1 fruit fly cellular context compared by ENCODE assay signal in the genomic region with DNA sequence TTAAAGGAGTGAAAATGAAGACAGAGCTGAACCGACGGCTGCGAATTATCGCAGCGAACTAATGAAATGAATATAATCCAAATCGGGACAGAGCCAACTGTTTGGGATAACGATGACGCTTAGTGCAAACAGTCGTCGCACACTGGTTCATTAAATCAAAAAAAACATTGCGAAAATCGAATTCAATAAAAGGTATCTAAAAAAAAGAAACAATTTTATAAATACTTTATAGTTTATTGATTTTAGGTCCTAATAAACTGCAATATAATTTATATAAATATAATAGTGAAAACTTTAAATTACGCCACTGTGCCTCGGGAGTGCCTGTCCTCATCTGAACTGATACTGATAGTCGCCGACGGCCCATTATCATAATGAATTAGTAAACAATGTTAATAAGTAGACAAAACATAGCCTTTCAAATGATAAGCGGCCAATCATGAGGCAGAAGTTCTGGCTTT.
A peak's percentile ranks its signal among the peaks of the same experiment; 100 is the strongest.
TF ChIP-seq lines count a peak whose summit lies in the region.

CG31886 (minus strand) TSS at position 51 of the 461 bp plus-strand sequence.

TF ChIP-seq in whole organism, embryonic, 481 proteins besides CTCF, POLR2A, EP300 and RAD21 (continued from another document and continues in another):
- no peak for TF ChIP-seq CG1602 (GFP tag; optimal IDR thresholded peaks at IDR 0.05; lab: Kevin White, UChicago)
- TF ChIP-seq insv (GFP tag; optimal IDR thresholded peaks at IDR 0.05; lab: Kevin White, UChicago), result no peak
- no peak for TF ChIP-seq ken (GFP tag; IDR thresholded peaks at IDR 0.05; lab: Robert Waterston, UW)
- no peak for TF ChIP-seq bbx (GFP tag; IDR thresholded peaks at IDR 0.05; lab: Robert Waterston, UW; ENCODE audit: partially characterized antibody)
- peak; percentile 55; the same call in 1 of the 2 replicates for TF ChIP-seq Xrp1 (GFP tag; IDR thresholded peaks at IDR 0.05; lab: Robert Waterston, UW)
- no peak for TF ChIP-seq NC2α (GFP tag; optimal IDR thresholded peaks at IDR 0.05; lab: Kevin White, UChicago)
- TF ChIP-seq Deaf1 (tag; optimal IDR thresholded peaks at IDR 0.05; lab: Kevin White, UChicago), result no peak
- TF ChIP-seq Opbp (GFP tag; IDR thresholded peaks at IDR 0.05; lab: Robert Waterston, UW; ENCODE audit: partially characterized antibody), result no peak
- TF ChIP-seq CG4424 (GFP tag; optimal IDR thresholded peaks at IDR 0.05; lab: Kevin White, UChicago), result peak; percentile 27
- peak; percentile 34 for TF ChIP-seq exex (tag; optimal IDR thresholded peaks at IDR 0.05; lab: Kevin White, UChicago)
- TF ChIP-seq CG4404 (GFP tag; IDR thresholded peaks at IDR 0.05; lab: Robert Waterston, UW), result no peak; the same call in 1 of the 2 replicates
- TF ChIP-seq Fer2 (tag; optimal IDR thresholded peaks at IDR 0.05; lab: Kevin White, UChicago), result no peak
- TF ChIP-seq en (GFP tag; optimal IDR thresholded peaks at IDR 0.05; lab: Kevin White, UChicago), result no peak
- TF ChIP-seq Usf (GFP tag; optimal IDR thresholded peaks at IDR 0.05; lab: Kevin White, UChicago), result no peak
- no peak for TF ChIP-seq sc (optimal IDR thresholded peaks at IDR 0.05; lab: Kevin White, UChicago)
- TF ChIP-seq sc (GFP tag; optimal IDR thresholded peaks at IDR 0.05; lab: Kevin White, UChicago), result no peak
- TF ChIP-seq CG1832 (GFP tag; optimal IDR thresholded peaks at IDR 0.05; lab: Kevin White, UChicago), result no peak
- no peak for TF ChIP-seq CG17829 (tag; optimal IDR thresholded peaks at IDR 0.05; lab: Kevin White, UChicago)
- TF ChIP-seq CG12299 (tag; optimal IDR thresholded peaks at IDR 0.05; lab: Kevin White, UChicago), result no peak
- TF ChIP-seq CG10267 (tag; optimal IDR thresholded peaks at IDR 0.05; lab: Kevin White, UChicago), result peak; percentile 3
- TF ChIP-seq Rx (GFP tag; IDR thresholded peaks at IDR 0.05; lab: Robert Waterston, UW), result no peak
- peak; percentile 16 for TF ChIP-seq CG15696 (tag; optimal IDR thresholded peaks at IDR 0.05; lab: Kevin White, UChicago)
- no peak for TF ChIP-seq CG30431 (GFP tag; optimal IDR thresholded peaks at IDR 0.05; lab: Kevin White, UChicago)
- no peak for TF ChIP-seq gce (GFP tag; IDR thresholded peaks at IDR 0.05; lab: Robert Waterston, UW)
- TF ChIP-seq CG8765 (GFP tag; IDR thresholded peaks at IDR 0.05; lab: Robert Waterston, UW), result no peak
- TF ChIP-seq Dll (GFP tag; IDR thresholded peaks at IDR 0.05; lab: Robert Waterston, UW; ENCODE audit: partially characterized antibody), result no peak
- TF ChIP-seq z (GFP tag; IDR thresholded peaks at IDR 0.05; lab: Robert Waterston, UW), result no peak
- TF ChIP-seq CG4617 (GFP tag; optimal IDR thresholded peaks at IDR 0.05; lab: Kevin White, UChicago; ENCODE audit: borderline replicate concordance), result no peak
- no peak for TF ChIP-seq CG2712 (tag; optimal IDR thresholded peaks at IDR 0.05; lab: Kevin White, UChicago)
- TF ChIP-seq lab (GFP tag; optimal IDR thresholded peaks at IDR 0.05; lab: Kevin White, UChicago), result peak; percentile 55
- TF ChIP-seq oc (tag; optimal IDR thresholded peaks at IDR 0.05; lab: Kevin White, UChicago), result no peak
- TF ChIP-seq aop (GFP tag; IDR thresholded peaks at IDR 0.05; lab: Robert Waterston, UW), result no peak
- no peak for TF ChIP-seq Mrtf (GFP tag; IDR thresholded peaks at IDR 0.05; lab: Robert Waterston, UW)
- no peak for TF ChIP-seq CG13296 (GFP tag; optimal IDR thresholded peaks at IDR 0.05; lab: Kevin White, UChicago)
- no peak for TF ChIP-seq sens-2 (GFP tag; IDR thresholded peaks at IDR 0.05; lab: Robert Waterston, UW)
- no peak for TF ChIP-seq CG10543 (GFP tag; optimal IDR thresholded peaks at IDR 0.05; lab: Kevin White, UChicago)
- no peak for TF ChIP-seq rib (GFP tag; IDR thresholded peaks at IDR 0.05; lab: Robert Waterston, UW)
- no peak for TF ChIP-seq sima (GFP tag; optimal IDR thresholded peaks at IDR 0.05; lab: Kevin White, UChicago)
- 0 out of 2 replicates have a peak, but pooled peaks have one; percentile 52 for TF ChIP-seq stc (GFP tag; IDR thresholded peaks at IDR 0.05; lab: Robert Waterston, UW)
- no peak for TF ChIP-seq p53 (GFP tag; optimal IDR thresholded peaks at IDR 0.05; lab: Kevin White, UChicago)
- TF ChIP-seq Ada2b (GFP tag; IDR thresholded peaks at IDR 0.05; lab: Robert Waterston, UW), result no peak
- no peak for TF ChIP-seq CG8089 (GFP tag; optimal IDR thresholded peaks at IDR 0.05; lab: Kevin White, UChicago)
- TF ChIP-seq Dad (GFP tag; optimal IDR thresholded peaks at IDR 0.05; lab: Kevin White, UChicago), result no peak
- TF ChIP-seq CG34224 (GFP tag; IDR thresholded peaks at IDR 0.05; lab: Robert Waterston, UW; ENCODE audit: partially characterized antibody), result no peak
- TF ChIP-seq Dp (GFP tag; optimal IDR thresholded peaks at IDR 0.05; lab: Kevin White, UChicago), result no peak
- TF ChIP-seq bsh (GFP tag; optimal IDR thresholded peaks at IDR 0.05; lab: Kevin White, UChicago), result no peak
- TF ChIP-seq Ets97D (GFP tag; optimal IDR thresholded peaks at IDR 0.05; lab: Kevin White, UChicago), result no peak
- TF ChIP-seq C15 (GFP tag; IDR thresholded peaks at IDR 0.05; lab: Robert Waterston, UW), result no peak
- TF ChIP-seq CG11560 (tag; IDR thresholded peaks at IDR 0.05; lab: Robert Waterston, UW), result no peak
- no peak for TF ChIP-seq ems (GFP tag; optimal IDR thresholded peaks at IDR 0.05; lab: Kevin White, UChicago)
- TF ChIP-seq CG33557 (GFP tag; optimal IDR thresholded peaks at IDR 0.05; lab: Kevin White, UChicago), result no peak
- no peak; the same call in 1 of the 3 replicates for TF ChIP-seq row (GFP tag; IDR thresholded peaks at IDR 0.05; lab: Robert Waterston, UW)
- TF ChIP-seq Lpt (GFP tag; optimal IDR thresholded peaks at IDR 0.05; lab: Kevin White, UChicago), result no peak
- TF ChIP-seq repo (GFP tag; optimal IDR thresholded peaks at IDR 0.05; lab: Kevin White, UChicago), result no peak
- no peak for TF ChIP-seq MTF-1 (GFP tag; optimal IDR thresholded peaks at IDR 0.05; lab: Kevin White, UChicago; ENCODE audit: borderline replicate concordance)
- no peak for TF ChIP-seq Max (GFP tag; optimal IDR thresholded peaks at IDR 0.05; lab: Kevin White, UChicago)
- no peak for TF ChIP-seq CG13624 (GFP tag; optimal IDR thresholded peaks at IDR 0.05; lab: Kevin White, UChicago)
- no peak for TF ChIP-seq CG7786 (GFP tag; optimal IDR thresholded peaks at IDR 0.05; lab: Kevin White, UChicago)
- TF ChIP-seq luna (GFP tag; optimal IDR thresholded peaks at IDR 0.05; lab: Kevin White, UChicago), result no peak
- TF ChIP-seq scrt (GFP tag; optimal IDR thresholded peaks at IDR 0.05; lab: Kevin White, UChicago), result no peak
- no peak for TF ChIP-seq CG2199 (GFP tag; IDR thresholded peaks at IDR 0.05; lab: Robert Waterston, UW)
- TF ChIP-seq wor (GFP tag; IDR thresholded peaks at IDR 0.05; lab: Robert Waterston, UW), result no peak
- TF ChIP-seq CG32772 (GFP tag; IDR thresholded peaks at IDR 0.05; lab: Robert Waterston, UW), result no peak
- no peak for TF ChIP-seq CG6654 (GFP tag; optimal IDR thresholded peaks at IDR 0.05; lab: Kevin White, UChicago)
- no peak for TF ChIP-seq CG18619 (GFP tag; optimal IDR thresholded peaks at IDR 0.05; lab: Kevin White, UChicago)
- TF ChIP-seq eve (GFP tag; optimal IDR thresholded peaks at IDR 0.05; lab: Kevin White, UChicago), result no peak
- peak; percentile 3 for TF ChIP-seq ind (GFP tag; optimal IDR thresholded peaks at IDR 0.05; lab: Kevin White, UChicago)
- TF ChIP-seq vfl (GFP tag; optimal IDR thresholded peaks at IDR 0.05; lab: Kevin White, UChicago), result no peak
- TF ChIP-seq CG3163 (GFP tag; optimal IDR thresholded peaks at IDR 0.05; lab: Kevin White, UChicago), result no peak
- no peak for TF ChIP-seq Ets65A (GFP tag; lab: Kevin White, UChicago)
- TF ChIP-seq CG30403 (GFP tag; optimal IDR thresholded peaks at IDR 0.05; lab: Kevin White, UChicago), result peak; percentile 40
- no peak for TF ChIP-seq CG11456 (GFP tag; IDR thresholded peaks at IDR 0.05; lab: Robert Waterston, UW)
- no peak for TF ChIP-seq CG2202 (tag; optimal IDR thresholded peaks at IDR 0.05; lab: Kevin White, UChicago)
- TF ChIP-seq CG12155 (GFP tag; optimal IDR thresholded peaks at IDR 0.05; lab: Kevin White, UChicago), result no peak
- TF ChIP-seq CG16863 (GFP tag; optimal IDR thresholded peaks at IDR 0.05; lab: Kevin White, UChicago), result no peak
- no peak for TF ChIP-seq CG13287 (GFP tag; IDR thresholded peaks at IDR 0.05; lab: Robert Waterston, UW; ENCODE audit: partially characterized antibody)
- TF ChIP-seq dimm (GFP tag; IDR thresholded peaks at IDR 0.05; lab: Robert Waterston, UW), result no peak
- no peak for TF ChIP-seq Dip3 (GFP tag; optimal IDR thresholded peaks at IDR 0.05; lab: Kevin White, UChicago)
- TF ChIP-seq pfk (GFP tag; optimal IDR thresholded peaks at IDR 0.05; lab: Kevin White, UChicago), result no peak
- no peak for TF ChIP-seq CG6791 (GFP tag; IDR thresholded peaks at IDR 0.05; lab: Robert Waterston, UW; ENCODE audit: partially characterized antibody)
- TF ChIP-seq slbo (GFP tag; IDR thresholded peaks at IDR 0.05; lab: Robert Waterston, UW), result peak; percentile 64
- TF ChIP-seq lmd (GFP tag; IDR thresholded peaks at IDR 0.05; lab: Robert Waterston, UW), result peak; percentile 31; the same call in 1 of the 2 replicates
- TF ChIP-seq CG11093 (GFP tag; IDR thresholded peaks at IDR 0.05; lab: Robert Waterston, UW), result no peak
- TF ChIP-seq Hmr (GFP tag; optimal IDR thresholded peaks at IDR 0.05; lab: Kevin White, UChicago), result peak; percentile 13
- TF ChIP-seq CG7963 (GFP tag; IDR thresholded peaks at IDR 0.05; lab: Robert Waterston, UW; ENCODE audit: partially characterized antibody), result no peak
- no peak; the same call in 2 of the 3 replicates for TF ChIP-seq B-H1 (GFP tag; IDR thresholded peaks at IDR 0.05; lab: Robert Waterston, UW)
- TF ChIP-seq CG6813 (GFP tag; optimal IDR thresholded peaks at IDR 0.05; lab: Kevin White, UChicago), result no peak
- no peak for TF ChIP-seq CG14965 (GFP tag; optimal IDR thresholded peaks at IDR 0.05; lab: Kevin White, UChicago; ENCODE audit: borderline replicate concordance)
- TF ChIP-seq CG5953 (GFP tag; IDR thresholded peaks at IDR 0.05; lab: Robert Waterston, UW), result no peak
- no peak for TF ChIP-seq Awh (GFP tag; IDR thresholded peaks at IDR 0.05; lab: Robert Waterston, UW)
- TF ChIP-seq CG7357 (GFP tag; IDR thresholded peaks at IDR 0.05; lab: Robert Waterston, UW), result no peak
- no peak for TF ChIP-seq CG16815 (GFP tag; optimal IDR thresholded peaks at IDR 0.05; lab: Kevin White, UChicago)
- TF ChIP-seq tx (GFP tag; optimal IDR thresholded peaks at IDR 0.05; lab: Kevin White, UChicago), result no peak
- no peak for TF ChIP-seq Pdp1 (GFP tag; optimal IDR thresholded peaks at IDR 0.05; lab: Kevin White, UChicago)
- no peak for TF ChIP-seq Hr39 (optimal IDR thresholded peaks at IDR 0.05; lab: Kevin White, UChicago)
- peak in 1 of 3 experiments; percentile 17 for TF ChIP-seq lola (GFP tag; optimal IDR thresholded peaks at IDR 0.05; lab: Kevin White, UChicago)
- TF ChIP-seq unpg (GFP tag; optimal IDR thresholded peaks at IDR 0.05; lab: Kevin White, UChicago), result no peak
- no peak; the same call in 1 of the 2 replicates for TF ChIP-seq sob (GFP tag; IDR thresholded peaks at IDR 0.05; lab: Robert Waterston, UW)
- no peak for TF ChIP-seq Side (GFP tag; optimal IDR thresholded peaks at IDR 0.05; lab: Kevin White, UChicago)
- TF ChIP-seq Doc3 (GFP tag; IDR thresholded peaks at IDR 0.05; lab: Robert Waterston, UW; ENCODE audit: partially characterized antibody), result no peak
- no peak for TF ChIP-seq CG6689 (GFP tag; IDR thresholded peaks at IDR 0.05; lab: Robert Waterston, UW)
- no peak for TF ChIP-seq CG10462 (GFP tag; optimal IDR thresholded peaks at IDR 0.05; lab: Kevin White, UChicago)
- no peak for TF ChIP-seq CG5245 (GFP tag; optimal IDR thresholded peaks at IDR 0.05; lab: Kevin White, UChicago)
- TF ChIP-seq caup (GFP tag; optimal IDR thresholded peaks at IDR 0.05; lab: Kevin White, UChicago; ENCODE audit: severe bottlenecking), result peak; percentile 18
- TF ChIP-seq Spps (tag; optimal IDR thresholded peaks at IDR 0.05; lab: Kevin White, UChicago), result no peak
- TF ChIP-seq CG17361 (GFP tag; IDR thresholded peaks at IDR 0.05; lab: Robert Waterston, UW), result no peak
- no peak for TF ChIP-seq CG6683 (GFP tag; optimal IDR thresholded peaks at IDR 0.05; lab: Kevin White, UChicago)
- no peak for TF ChIP-seq ci (GFP tag; IDR thresholded peaks at IDR 0.05; lab: Robert Waterston, UW)
- TF ChIP-seq CG2875 (GFP tag; optimal IDR thresholded peaks at IDR 0.05; lab: Kevin White, UChicago), result no peak
- peak; percentile 3 for TF ChIP-seq CG10209 (GFP tag; optimal IDR thresholded peaks at IDR 0.05; lab: Kevin White, UChicago)
- no peak for TF ChIP-seq slp2 (GFP tag; optimal IDR thresholded peaks at IDR 0.05; lab: Kevin White, UChicago)
- no peak for TF ChIP-seq Sry-δ (GFP tag; optimal IDR thresholded peaks at IDR 0.05; lab: Kevin White, UChicago)
- TF ChIP-seq CG10959 (GFP tag; IDR thresholded peaks at IDR 0.05; lab: Robert Waterston, UW), result no peak
- TF ChIP-seq cato (GFP tag; optimal IDR thresholded peaks at IDR 0.05; lab: Kevin White, UChicago; ENCODE audit: borderline replicate concordance), result no peak
- TF ChIP-seq CG12071 (GFP tag; optimal IDR thresholded peaks at IDR 0.05; lab: Kevin White, UChicago), result no peak
- no peak for TF ChIP-seq wdn (GFP tag; IDR thresholded peaks at IDR 0.05; lab: Robert Waterston, UW)
- no peak for TF ChIP-seq her (GFP tag; optimal IDR thresholded peaks at IDR 0.05; lab: Kevin White, UChicago)
- TF ChIP-seq CG9932 (GFP tag; IDR thresholded peaks at IDR 0.05; lab: Robert Waterston, UW), result no peak
- TF ChIP-seq CG7987 (GFP tag; optimal IDR thresholded peaks at IDR 0.05; lab: Kevin White, UChicago), result no peak
- no peak for TF ChIP-seq Aef1 (GFP tag; IDR thresholded peaks at IDR 0.05; lab: Robert Waterston, UW)
- no peak for TF ChIP-seq CG7839 (tag; optimal IDR thresholded peaks at IDR 0.05; lab: Kevin White, UChicago)
- TF ChIP-seq CG9727 (GFP tag; optimal IDR thresholded peaks at IDR 0.05; lab: Kevin White, UChicago), result peak; percentile 30
- TF ChIP-seq CG2120 (GFP tag; optimal IDR thresholded peaks at IDR 0.05; lab: Kevin White, UChicago), result peak; percentile 38
- no peak for TF ChIP-seq kah (GFP tag; optimal IDR thresholded peaks at IDR 0.05; lab: Kevin White, UChicago)
- TF ChIP-seq CG6854 (GFP tag; optimal IDR thresholded peaks at IDR 0.05; lab: Kevin White, UChicago), result no peak
- TF ChIP-seq tio (GFP tag; optimal IDR thresholded peaks at IDR 0.05; lab: Kevin White, UChicago), result no peak
- TF ChIP-seq nau (GFP tag; optimal IDR thresholded peaks at IDR 0.05; lab: Kevin White, UChicago), result no peak
- TF ChIP-seq CG3726 (GFP tag; IDR thresholded peaks at IDR 0.05; lab: Robert Waterston, UW), result no peak
- TF ChIP-seq CG16779 (GFP tag; IDR thresholded peaks at IDR 0.05; lab: Robert Waterston, UW), result no peak
- TF ChIP-seq CG10979 (tag; optimal IDR thresholded peaks at IDR 0.05; lab: Kevin White, UChicago), result peak; percentile 27
- TF ChIP-seq stwl (tag; optimal IDR thresholded peaks at IDR 0.05; lab: Kevin White, UChicago), result no peak
